Worm (Caenorhabditis elegans) whole organism, L4 larva: ENCODE measurements around the gene skr-5.

Experiments used
- ceh-32 ChIP-seq: sonication (generic microtip); optimal IDR thresholded peaks from 2 replicates; lab custom pipeline; 2016; ENCODE audit warnings: mild to moderate bottlenecking, missing genetic modification characterization, missing compliant biosample characterization; ENCODE audit not compliant: poor library complexity
- dve-1 ChIP-seq: sonication (generic microtip); optimal IDR thresholded peaks from 2 replicates; lab custom pipeline; 2017; ENCODE audit warnings: antibody characterized with exemption, mild to moderate bottlenecking, missing genetic modification characterization, missing compliant biosample characterization; ENCODE audit not compliant: insufficient read depth
- unc-39 ChIP-seq: sonication (generic microtip); optimal IDR thresholded peaks from 2 replicates; lab custom pipeline; 2017; ENCODE audit warnings: missing biosample characterization, missing genetic modification characterization
- ztf-11 ChIP-seq: fragments of 150-350 bp; optimal IDR thresholded peaks from 2 replicates; lab custom pipeline; 2014; ENCODE audit warnings: missing biosample characterization, missing genetic modification characterization

ce11 chrV:17298657-17299056, 49.0 kb upstream of the skr-5 start:
- TF ChIP-seq ztf-11 (tag; lab: Kevin White, UChicago) = no peak
- no peak for TF ChIP-seq dve-1 (tag; lab: Kevin White, UChicago)
- TF ChIP-seq unc-39 (tag; lab: Kevin White, UChicago) = no peak
- TF ChIP-seq ceh-32 (tag; lab: Kevin White, UChicago) = no peak
